Worm (Caenorhabditis elegans): ENCODE data around the gene T03F7.7.

DNA sequence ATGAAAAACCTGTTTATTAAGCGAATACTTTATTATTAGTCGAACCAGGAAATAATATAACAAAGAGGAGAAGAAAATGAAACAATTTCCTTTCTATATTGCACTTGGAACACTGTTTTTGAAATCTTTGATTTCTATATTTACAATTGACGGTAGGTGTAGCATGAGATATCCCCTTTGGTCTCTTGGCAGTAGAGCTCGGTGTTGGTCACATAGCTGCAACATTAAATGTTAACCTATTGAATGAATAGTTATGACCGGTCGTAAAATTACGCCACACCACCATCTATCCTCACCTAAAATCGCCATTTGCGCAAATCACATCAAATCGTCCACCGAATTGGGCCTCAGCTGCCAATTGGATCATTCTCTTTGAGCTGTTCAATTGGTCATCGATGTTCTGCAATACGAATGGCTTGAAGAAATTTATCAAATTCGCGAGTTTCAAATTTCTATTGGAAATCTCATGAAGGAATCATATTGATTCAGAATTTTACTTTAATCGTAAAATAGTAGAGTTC is 33.7 kb downstream of the T03F7.7 start:
- TF ChIP-seq him-1 (tag; optimal IDR thresholded peaks at IDR 0.05), result no peak
- no peak for TF ChIP-seq W03F9.2 (tag; optimal IDR thresholded peaks at IDR 0.05)
- no peak for TF ChIP-seq dao-5 (tag; optimal IDR thresholded peaks at IDR 0.05)

All from whole organism, L4/young adult.